Fruit fly (Drosophila melanogaster): ENCODE measurements around the gene beg.

DNA sequence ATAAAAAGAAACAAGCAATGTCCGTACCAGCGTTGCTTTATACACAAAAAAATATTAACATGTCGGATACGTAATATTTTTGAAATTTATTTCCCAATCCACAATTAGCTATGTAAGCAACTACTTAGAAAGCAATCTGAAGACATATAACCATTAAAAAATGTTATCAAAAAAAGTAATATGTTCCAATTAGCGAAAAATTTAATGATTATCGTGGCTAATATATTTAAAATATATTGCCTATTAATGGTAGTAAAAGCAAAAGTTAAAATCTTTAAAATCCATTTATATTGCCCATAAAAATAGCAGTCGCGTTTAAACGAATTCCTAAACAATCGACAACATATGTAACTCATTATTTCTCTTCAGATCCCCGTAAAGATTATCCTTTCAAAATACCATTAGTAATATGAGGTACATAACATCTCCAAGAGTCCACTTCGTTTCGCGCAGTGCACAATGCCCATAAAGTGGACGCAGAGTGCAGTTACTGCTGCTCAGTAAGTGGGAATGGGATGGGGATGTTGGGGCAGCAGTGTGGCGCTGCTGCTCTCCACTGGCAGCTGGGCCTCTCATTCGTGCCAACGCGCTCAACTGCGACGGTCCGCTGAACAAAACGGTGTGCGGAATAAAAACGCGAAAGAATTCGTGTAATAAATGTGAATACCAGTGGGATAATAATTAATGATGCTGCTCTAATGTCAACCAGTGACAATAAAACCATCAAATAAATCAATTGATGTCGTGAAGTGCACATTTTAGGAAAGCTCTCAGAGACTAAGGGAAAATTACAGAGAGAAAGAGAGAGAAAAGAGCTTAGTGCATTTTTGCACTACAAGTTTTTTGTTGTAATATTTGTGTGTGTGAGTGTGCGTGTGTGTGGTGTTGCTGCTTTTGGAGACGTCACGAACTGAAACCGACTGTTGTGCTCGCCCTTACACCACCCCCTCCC lies 49.1 kb upstream of the beg start:
- no peak for TF ChIP-seq CG8478 (optimal IDR thresholded peaks at IDR 0.05)
- no peak for TF ChIP-seq CTCF (optimal IDR thresholded peaks at IDR 0.05)
